Worm (Caenorhabditis elegans) whole organism, L1 larva: ENCODE data around the gene Y69A2AR.31.

Source experiments
- C04F5.9 ChIP-seq: sonication (generic microtip); optimal IDR thresholded peaks from 2 replicates; lab custom pipeline; 2016; ENCODE audit warnings: missing genetic modification characterization, missing compliant biosample characterization
- C16A3.4 ChIP-seq: fragments of 150-350 bp; optimal IDR thresholded peaks from 2 replicates; lab custom pipeline; 2014; ENCODE audit warnings: missing biosample characterization, missing genetic modification characterization
- C34B4.2 ChIP-seq: sonication (generic microtip); optimal IDR thresholded peaks from 2 replicates; lab custom pipeline; 2017; ENCODE audit warnings: mild to moderate bottlenecking, missing genetic modification characterization, missing compliant biosample characterization
- F16B12.6 ChIP-seq: fragments of 150-350 bp; optimal IDR thresholded peaks from 2 replicates; lab custom pipeline; 2014; ENCODE audit warnings: missing biosample characterization, missing genetic modification characterization
- Y116A8C.19 ChIP-seq: sonication (generic microtip); optimal IDR thresholded peaks from 2 replicates; lab custom pipeline; 2016; ENCODE audit warnings: missing compliant biosample characterization, missing genetic modification characterization, borderline replicate concordance
- alr-1 ChIP-seq: fragments of 200-800 bp; sonication (Bioruptor generic); optimal IDR thresholded peaks from 2 replicates; lab custom pipeline; 2018; ENCODE audit warnings: borderline replicate concordance, mild to moderate bottlenecking, missing genetic modification characterization, missing compliant biosample characterization
- aly-2 ChIP-seq: fragments of 150-350 bp; optimal IDR thresholded peaks from 2 replicates; lab custom pipeline; 2014; ENCODE audit warnings: missing biosample characterization, missing genetic modification characterization
- ceh-63 ChIP-seq: fragments of 200-800 bp; sonication (Bioruptor generic); optimal IDR thresholded peaks from 2 replicates; lab custom pipeline; 2018; ENCODE audit warnings: mild to moderate bottlenecking, missing genetic modification characterization, missing compliant biosample characterization
- ceh-8 ChIP-seq: fragments of 200-800 bp; sonication (Bioruptor generic); optimal IDR thresholded peaks from 2 replicates; lab custom pipeline; 2018; ENCODE audit warnings: mild to moderate bottlenecking, missing genetic modification characterization, moderate library complexity, missing compliant biosample characterization
- ceh-82 ChIP-seq, 3 experiments: fragments of 150-350 bp in 1 of 3; sonication (generic microtip) in 2 of 3; optimal IDR thresholded peaks; 2 replicates each; lab custom pipeline; 2014 to 2017; ENCODE audit warnings: missing biosample characterization in 3 of 3, missing genetic modification characterization in 3 of 3
- ceh-90 ChIP-seq: sonication (generic microtip); optimal IDR thresholded peaks from 2 replicates; lab custom pipeline; 2016; ENCODE audit warnings: missing genetic modification characterization, missing compliant biosample characterization
- dpl-1 ChIP-seq, 3 experiments: fragments of 150-350 bp in 2 of 3; sonication (generic microtip) in 1 of 3; optimal IDR thresholded peaks; 2 replicates each; lab custom pipeline; 2014 to 2017; ENCODE audit warnings: missing biosample characterization in 3 of 3, missing genetic modification characterization in 3 of 3, missing genetic modification reagents in 3 of 3
- dsc-1 ChIP-seq: sonication (generic microtip); optimal IDR thresholded peaks from 2 replicates; lab custom pipeline; 2016; ENCODE audit warnings: mild to moderate bottlenecking, missing genetic modification characterization, missing compliant biosample characterization
- efl-1 ChIP-seq, 4 experiments: fragments of 150-350 bp; optimal IDR thresholded peaks in 3 of 4; peaks in 1 of 4; 1 replicate in 1 of 4; 2 replicates in 3 of 4; lab custom pipeline; 2014; ENCODE audit warnings: missing biosample characterization in 2 of 4, missing genetic modification characterization in 2 of 4, missing genetic modification reagents in 2 of 4
- efl-3 ChIP-seq: fragments of 200-800 bp; sonication (Bioruptor generic); optimal IDR thresholded peaks from 2 replicates; lab custom pipeline; 2018; ENCODE audit warnings: mild to moderate bottlenecking, missing genetic modification characterization, missing compliant biosample characterization
- egl-13 ChIP-seq: sonication (generic microtip); optimal IDR thresholded peaks from 2 replicates; lab custom pipeline; 2016; ENCODE audit warnings: missing genotype, missing genetic modification reagents, missing genetic modification characterization, missing compliant biosample characterization
- elt-3 ChIP-seq, 6 experiments: fragments of 150-350 bp in 1 of 6; sonication (generic microtip); optimal IDR thresholded peaks; 2 replicates each; lab custom pipeline; 2017 to 2018; ENCODE audit warnings: missing biosample characterization in 6 of 6, missing genetic modification characterization in 6 of 6, inconsistent platforms in 1 of 6
- grh-1 ChIP-seq: fragments of 200-800 bp; sonication (Bioruptor generic); IDR thresholded peaks from 2 replicates; pipeline ENCODE4 v1.3.6; 2022; ENCODE audit warnings: missing genetic modification reagents, missing genetic modification characterization, missing compliant biosample characterization
- hlh-17 ChIP-seq: fragments of 200-800 bp; sonication (Bioruptor generic); optimal IDR thresholded peaks from 2 replicates; lab custom pipeline; 2018; ENCODE audit warnings: missing genetic modification characterization, mild to moderate bottlenecking, missing compliant biosample characterization, moderate library complexity, borderline replicate concordance
- hlh-4 ChIP-seq: sonication (generic microtip); optimal IDR thresholded peaks from 2 replicates; lab custom pipeline; 2016; ENCODE audit warnings: mild to moderate bottlenecking, missing genetic modification characterization, missing compliant biosample characterization
- hpl-2 ChIP-seq: fragments of 150-350 bp; optimal IDR thresholded peaks from 2 replicates; lab custom pipeline; 2014; ENCODE audit warnings: missing biosample characterization, missing genetic modification reagents, missing genetic modification characterization
- irx-1 ChIP-seq: sonication (generic microtip); optimal IDR thresholded peaks from 2 replicates; lab custom pipeline; 2016; ENCODE audit warnings: missing genetic modification characterization, missing compliant biosample characterization
- isw-1 ChIP-seq: fragments of 200-800 bp; sonication (Bioruptor generic); IDR thresholded peaks from 2 replicates; pipeline ENCODE4 v1.3.6; 2022; ENCODE audit warnings: missing genetic modification characterization, missing compliant biosample characterization
- lin-14 ChIP-seq: fragments of 200-800 bp; sonication (Bioruptor generic); optimal IDR thresholded peaks from 2 replicates; lab custom pipeline; 2018; ENCODE audit warnings: mild to moderate bottlenecking, missing genetic modification characterization, moderate library complexity, missing compliant biosample characterization
- lin-35 ChIP-seq, 2 experiments: fragments of 150-350 bp; optimal IDR thresholded peaks; 2 replicates each; lab custom pipeline; 2014; ENCODE audit warnings: missing biosample characterization in 2 of 2, missing genetic modification characterization in 2 of 2, missing genetic modification reagents in 2 of 2
- mab-9 ChIP-seq: fragments of 200-800 bp; sonication (Bioruptor generic); IDR thresholded peaks from 2 replicates; pipeline ENCODE4 v1.3.6; 2022; ENCODE audit warnings: missing genetic modification reagents, missing genetic modification characterization, missing compliant biosample characterization
- mdl-1 ChIP-seq, 2 experiments: fragments of 150-350 bp; optimal IDR thresholded peaks; 2 replicates each; lab custom pipeline; 2014 to 2017; ENCODE audit warnings: missing biosample characterization in 2 of 2, missing genetic modification characterization in 2 of 2, inconsistent platforms in 1 of 2
- mef-2 ChIP-seq: fragments of 150-350 bp; optimal IDR thresholded peaks from 2 replicates; lab custom pipeline; 2014; ENCODE audit warnings: missing biosample characterization, missing genetic modification characterization
- mep-1 ChIP-seq: fragments of 150-350 bp; optimal IDR thresholded peaks from 2 replicates; lab custom pipeline; 2014; ENCODE audit warnings: missing biosample characterization, missing genetic modification characterization
- nhr-19 ChIP-seq: fragments of 200-800 bp; sonication (Bioruptor generic); conservative IDR thresholded peaks from 2 replicates; pipeline ENCODE4 v1.3.6; 2022; ENCODE audit warnings: missing genetic modification characterization, missing compliant biosample characterization
- nhr-28 ChIP-seq: fragments of 150-350 bp; optimal IDR thresholded peaks from 2 replicates; lab custom pipeline; 2014; ENCODE audit warnings: missing biosample characterization, missing genetic modification characterization
- nhr-47 ChIP-seq: sonication (generic microtip); optimal IDR thresholded peaks from 2 replicates; lab custom pipeline; 2016; ENCODE audit warnings: mild to moderate bottlenecking, missing genetic modification characterization, moderate library complexity, missing compliant biosample characterization
- nhr-71 ChIP-seq: sonication (generic microtip); optimal IDR thresholded peaks from 2 replicates; lab custom pipeline; 2016; ENCODE audit warnings: mild to moderate bottlenecking, missing genetic modification characterization, moderate library complexity, missing compliant biosample characterization
- nhr-76 ChIP-seq: sonication (generic microtip); optimal IDR thresholded peaks from 2 replicates; lab custom pipeline; 2017; ENCODE audit warnings: missing biosample characterization, missing genetic modification characterization
- nhr-85 ChIP-seq: sonication (generic microtip); peaks from one replicate; lab custom pipeline; 2016; ENCODE audit warnings: missing genetic modification characterization, inconsistent platforms, missing compliant biosample characterization
- nhr-90 ChIP-seq: sonication (generic microtip); optimal IDR thresholded peaks from 2 replicates; lab custom pipeline; 2016; ENCODE audit warnings: mild to moderate bottlenecking, missing genetic modification characterization, missing compliant biosample characterization; ENCODE audit not compliant: poor library complexity
- rnt-1 ChIP-seq: sonication (generic microtip); optimal IDR thresholded peaks from 2 replicates; lab custom pipeline; 2016; ENCODE audit warnings: mild to moderate bottlenecking, missing genetic modification characterization, moderate library complexity, missing compliant biosample characterization
- skn-1 ChIP-seq: fragments of 150-350 bp; optimal IDR thresholded peaks from 2 replicates; lab custom pipeline; 2014; ENCODE audit warnings: missing biosample characterization, missing genetic modification characterization
- snu-23 ChIP-seq: sonication (generic microtip); optimal IDR thresholded peaks from 2 replicates; lab custom pipeline; 2016; ENCODE audit warnings: missing genetic modification characterization, missing compliant biosample characterization
- sox-4 ChIP-seq: sonication (generic microtip); optimal IDR thresholded peaks from 2 replicates; lab custom pipeline; 2016; ENCODE audit warnings: missing genetic modification characterization, missing compliant biosample characterization
- sptf-1 ChIP-seq: fragments of 150-350 bp; optimal IDR thresholded peaks from 2 replicates; lab custom pipeline; 2014; ENCODE audit warnings: missing biosample characterization, missing genetic modification characterization
- sup-37 ChIP-seq: fragments of 200-800 bp; sonication (Bioruptor generic); optimal IDR thresholded peaks from 2 replicates; lab custom pipeline; 2018; ENCODE audit warnings: mild to moderate bottlenecking, missing genetic modification characterization, missing compliant biosample characterization
- tbx-2 ChIP-seq: sonication (generic microtip); optimal IDR thresholded peaks from 2 replicates; lab custom pipeline; 2016; ENCODE audit warnings: missing genetic modification characterization, missing compliant biosample characterization
- tlp-1 ChIP-seq: fragments of 150-350 bp; optimal IDR thresholded peaks from 2 replicates; lab custom pipeline; 2014; ENCODE audit warnings: missing biosample characterization, missing genetic modification characterization
- unc-30 ChIP-seq: sonication (generic microtip); optimal IDR thresholded peaks from 2 replicates; lab custom pipeline; 2017; ENCODE audit warnings: missing biosample characterization, missing genetic modification characterization
- unc-62 ChIP-seq: fragments of 150-350 bp; optimal IDR thresholded peaks from 2 replicates; lab custom pipeline; 2014; ENCODE audit warnings: missing biosample characterization, missing genetic modification reagents, missing genetic modification characterization
- xbp-1 ChIP-seq: sonication (generic microtip); optimal IDR thresholded peaks from 2 replicates; lab custom pipeline; 2016; ENCODE audit warnings: missing genetic modification characterization, missing compliant biosample characterization
- zag-1 ChIP-seq: fragments of 150-350 bp; optimal IDR thresholded peaks from 2 replicates; lab custom pipeline; 2014; ENCODE audit warnings: missing biosample characterization, missing genetic modification characterization
- zip-4 ChIP-seq: fragments of 200-800 bp; sonication (Bioruptor generic); optimal IDR thresholded peaks from 2 replicates; lab custom pipeline; 2018; ENCODE audit warnings: mild to moderate bottlenecking, missing genetic modification characterization, moderate library complexity, missing compliant biosample characterization
- ztf-11 ChIP-seq, 2 experiments: sonication (generic microtip); optimal IDR thresholded peaks; 2 replicates each; lab custom pipeline; 2016 to 2017; ENCODE audit warnings: missing genetic modification characterization in 2 of 2, missing biosample characterization in 1 of 2, missing compliant biosample characterization in 1 of 2
- ztf-4 ChIP-seq: fragments of 150-350 bp; optimal IDR thresholded peaks from 2 replicates; lab custom pipeline; 2014; ENCODE audit warnings: missing biosample characterization, missing genetic modification characterization

Y69A2AR.31 gene

ce11 chrIV:2708329-2708965 is 44.6 kb upstream of the Y69A2AR.31 start:
- TF ChIP-seq sup-37 (GFP tag; lab: Kevin White, UChicago) (no peak), tlp-1 (no peak), tbx-2 (peak; percentile 92), mef-2 (tag; lab: Kevin White, UChicago) (peak; percentile 41), Y116A8C.19 (tag; lab: Kevin White, UChicago) (no peak), F16B12.6 (peak; percentile 62), ceh-82 (tag; optimal IDR thresholded peaks at IDR 0.05; lab: Kevin White, UChicago) (peak; percentile 55 to 91 (median 88)), ceh-63 (GFP tag; lab: Kevin White, UChicago) (no peak), ceh-90 (peak; percentile 46), ceh-8 (GFP tag; lab: Kevin White, UChicago) (peak; percentile 34), grh-1 (GFP tag; lab: Robert Waterston, UW) (peak; percentile 45; the same call in 1 of the 2 replicates), sptf-1 (tag; lab: Kevin White, UChicago) (no peak), efl-3 (no peak), irx-1 (tag; lab: Kevin White, UChicago) (peak; percentile 74), rnt-1 (tag; lab: Kevin White, UChicago) (peak; percentile 95), efl-1 (optimal IDR thresholded peaks at IDR 0.05; lab: Kevin White, UChicago) (peak; percentile 84 to 90), efl-1 (GFP tag; optimal IDR thresholded peaks at IDR 0.05 in 1 of 2; lab: Kevin White, UChicago) (peak; percentile 63 to 96), nhr-71 (tag; lab: Kevin White, UChicago) (peak; percentile 97), sox-4 (tag; lab: Kevin White, UChicago) (peak; percentile 68), C34B4.2 (tag; lab: Kevin White, UChicago) (no peak), xbp-1 (tag; lab: Kevin White, UChicago) (peak; percentile 76), ztf-4 (tag; lab: Kevin White, UChicago) (peak; percentile 83), egl-13 (tag; lab: Kevin White, UChicago) (peak; percentile 88), C16A3.4 (tag; lab: Kevin White, UChicago) (peak; percentile 57), zip-4 (peak; percentile 42), mep-1 (peak; percentile 77), nhr-28 (tag; lab: Kevin White, UChicago) (no peak), nhr-19 (GFP tag; lab: Robert Waterston, UW) (peak; percentile 87), nhr-85 (tag; lab: Kevin White, UChicago) (peak; percentile 88), C04F5.9 (tag; lab: Kevin White, UChicago) (no peak), ztf-11 (tag; optimal IDR thresholded peaks at IDR 0.05; lab: Kevin White, UChicago) (peak in 1 of 2 experiments; percentile 81), hpl-2 (GFP tag; lab: Kevin White, UChicago) (no peak), hlh-4 (tag; lab: Kevin White, UChicago) (no peak), lin-14 (GFP tag; lab: Kevin White, UChicago) (peak; percentile 95), zag-1 (tag; lab: Kevin White, UChicago) (no peak), snu-23 (GFP tag; lab: Kevin White, UChicago) (peak; percentile 95), isw-1 (peak; percentile 77), dpl-1 (GFP tag; optimal IDR thresholded peaks at IDR 0.05; lab: Kevin White, UChicago) (peak; percentile 66 to 71 (median 68)), unc-62 (GFP tag; lab: Kevin White, UChicago) (no peak), lin-35 (GFP tag; optimal IDR thresholded peaks at IDR 0.05; lab: Kevin White, UChicago) (peak; percentile 77 to 86), skn-1 (tag; lab: Kevin White, UChicago) (peak; percentile 43), elt-3 (tag; optimal IDR thresholded peaks at IDR 0.05; lab: Kevin White, UChicago) (peak in 2 of 6 experiments; percentile 26 to 28), mdl-1 (tag; optimal IDR thresholded peaks at IDR 0.05; lab: Kevin White, UChicago) (peak; percentile 11 to 94), unc-30 (no peak), hlh-17 (GFP tag; lab: Kevin White, UChicago) (no peak), mab-9 (GFP tag; lab: Robert Waterston, UW) (peak; percentile 87), alr-1 (tag; lab: Kevin White, UChicago) (no peak), nhr-76 (tag; lab: Kevin White, UChicago) (no peak), nhr-47 (tag; lab: Kevin White, UChicago) (peak; percentile 93), dsc-1 (peak; percentile 73), nhr-90 (tag; lab: Kevin White, UChicago) (peak; percentile 81), aly-2 (peak; percentile 5)
